Fruit fly (Drosophila melanogaster): Measurements from ENCODE around the gene CG16826.

DNA sequence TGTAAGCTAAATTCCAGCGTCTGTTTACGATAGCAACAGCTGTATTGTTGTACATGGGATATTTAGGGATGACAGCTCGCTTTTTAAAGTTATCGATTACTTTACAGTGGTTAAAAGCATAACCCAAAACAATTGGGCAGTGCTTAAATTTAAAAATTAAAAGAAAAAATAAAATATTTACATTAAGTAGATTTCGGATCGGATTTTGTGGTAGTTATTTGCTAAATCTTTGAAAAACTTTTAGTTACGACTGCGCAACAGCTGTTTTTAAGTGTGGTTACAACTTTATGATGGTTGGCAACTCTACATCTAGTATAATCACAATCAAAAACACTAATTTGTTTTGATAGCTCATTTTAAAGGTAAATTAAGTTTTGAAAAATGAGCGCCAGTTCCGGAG, 39.7 kb downstream of the CG16826 start, which contains the start of the genes Ing5 and CG7099:
- TF ChIP-seq pad (GFP tag; optimal IDR thresholded peaks at IDR 0.05) = peak; percentile 86
- TF ChIP-seq CG12768 (GFP tag; optimal IDR thresholded peaks at IDR 0.05) = peak; percentile 94
- peak; percentile 98 for TF ChIP-seq toe (GFP tag; optimal IDR thresholded peaks at IDR 0.05)
- TF ChIP-seq bab1 (GFP tag; optimal IDR thresholded peaks at IDR 0.05) = peak; percentile 99
- peak; percentile 92 for TF ChIP-seq Mnt (GFP tag; optimal IDR thresholded peaks at IDR 0.05)
- TF ChIP-seq Clk (GFP tag; optimal IDR thresholded peaks at IDR 0.05) = peak; percentile 91
- peak; percentile 98 for TF ChIP-seq kay (GFP tag; ENCODE audit: borderline replicate concordance)
- TF ChIP-seq Hr96 (GFP tag; optimal IDR thresholded peaks at IDR 0.05) = peak; percentile 89
- peak; percentile 97 for TF ChIP-seq CG1620 (GFP tag; optimal IDR thresholded peaks at IDR 0.05)
- peak; percentile 96 for TF ChIP-seq CG7101 (tag; optimal IDR thresholded peaks at IDR 0.05)
